Worm (Caenorhabditis elegans) whole organism, young adult: ENCODE results near the gene F08C6.5.

ENCODE experiments used
- C06A6.2 ChIP-seq: fragments of 200-800 bp; sonication (Bioruptor generic); conservative IDR thresholded peaks from 2 replicates; pipeline ENCODE4 v1.3.6; 2022; ENCODE audit warnings: missing genetic modification characterization, missing compliant biosample characterization
- F49E8.2 ChIP-seq: sonication (generic microtip); optimal IDR thresholded peaks from 3 replicates; lab custom pipeline; 2017; ENCODE audit warnings: missing genetic modification characterization, mild to moderate bottlenecking, missing compliant biosample characterization, antibody characterized with exemption, moderate library complexity; ENCODE audit not compliant: insufficient read depth
- F55B11.4 ChIP-seq: sonication (generic microtip); optimal IDR thresholded peaks from 2 replicates; lab custom pipeline; 2016; ENCODE audit warnings: missing compliant biosample characterization, missing genetic modification characterization, borderline replicate concordance; ENCODE audit not compliant: insufficient read depth
- F57A8.1 ChIP-seq: fragments of 200-800 bp; sonication (Bioruptor generic); optimal IDR thresholded peaks from 2 replicates; lab custom pipeline; 2018; ENCODE audit warnings: mild to moderate bottlenecking, missing genetic modification characterization, moderate library complexity, missing compliant biosample characterization
- F57C9.4 ChIP-seq: sonication (generic microtip); optimal IDR thresholded peaks from 2 replicates; lab custom pipeline; 2017; ENCODE audit warnings: mild to moderate bottlenecking, missing genetic modification characterization, missing compliant biosample characterization
- Y67H2A.10 ChIP-seq: fragments of 200-800 bp; sonication (Bioruptor generic); conservative IDR thresholded peaks from 2 replicates; pipeline ENCODE4 v1.3.6; 2022; ENCODE audit warnings: missing genetic modification reagents, missing genetic modification characterization, missing compliant biosample characterization
- ama-1 ChIP-seq, 3 experiments: fragments of 150-350 bp in 1 of 3; sonication (generic microtip) in 2 of 3; optimal IDR thresholded peaks; 2 replicates each; lab custom pipeline; 2014 to 2018; ENCODE audit warnings: missing biosample characterization in 2 of 3, missing genetic modification characterization in 2 of 3, missing genetic modification reagents in 2 of 3
- ceh-100 ChIP-seq: fragments of 200-800 bp; sonication (Bioruptor generic); IDR thresholded peaks from 2 replicates; pipeline ENCODE4 v1.3.6; 2022; ENCODE audit warnings: missing genetic modification reagents, missing genetic modification characterization, missing compliant biosample characterization

DNA sequence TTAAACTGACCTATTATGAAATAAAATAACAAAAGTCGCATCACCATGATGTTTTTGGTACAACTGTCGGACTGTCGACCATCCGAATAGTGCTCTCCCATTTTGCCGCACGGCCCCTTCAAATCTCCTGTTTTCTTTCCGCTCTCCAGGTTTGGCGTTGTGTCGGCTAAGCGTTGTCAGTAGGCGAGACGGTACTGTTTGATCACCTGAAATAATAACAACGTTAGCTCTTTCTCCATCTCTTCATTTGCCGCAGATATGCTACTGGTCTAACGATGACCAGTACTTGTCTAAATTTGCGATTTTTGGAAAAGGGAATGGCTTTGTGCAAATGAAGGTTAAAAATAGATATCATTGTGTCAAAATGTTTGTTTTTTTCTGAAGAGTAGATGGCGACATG lies 39.6 kb upstream of the F08C6.5 start, which contains the start of gene chts-1:
- TF ChIP-seq Y67H2A.10: no peak
- TF ChIP-seq F57A8.1 (GFP tag; lab: Kevin White, UChicago): no peak
- TF ChIP-seq F57C9.4: no peak
- no peak for TF ChIP-seq ama-1 (optimal IDR thresholded peaks at IDR 0.05; lab: Kevin White, UChicago)
- no peak for TF ChIP-seq ama-1 (GFP tag; optimal IDR thresholded peaks at IDR 0.05; lab: Kevin White, UChicago)
- no peak for TF ChIP-seq ceh-100 (GFP tag; lab: Robert Waterston, UW)
- TF ChIP-seq C06A6.2 (GFP tag; lab: Robert Waterston, UW): no peak
- no peak for TF ChIP-seq F49E8.2
- no peak for TF ChIP-seq F55B11.4
